Worm (Caenorhabditis elegans) whole organism, young adult: Measurements from ENCODE around the gene col-72.

Experiments used
- ama-1 ChIP-seq, 3 experiments: fragments of 150-350 bp in 1 of 3; sonication (generic microtip) in 2 of 3; optimal IDR thresholded peaks; 2 replicates each; lab custom pipeline; 2014 to 2018; ENCODE audit warnings: missing biosample characterization in 2 of 3, missing genetic modification characterization in 2 of 3, missing genetic modification reagents in 2 of 3
- athp-1 ChIP-seq: sonication (generic microtip); optimal IDR thresholded peaks from 2 replicates; lab custom pipeline; 2017; ENCODE audit warnings: mild to moderate bottlenecking, missing genetic modification characterization, missing compliant biosample characterization
- fkh-3 ChIP-seq: sonication (generic microtip); optimal IDR thresholded peaks from 2 replicates; lab custom pipeline; 2016; ENCODE audit warnings: mild to moderate bottlenecking, missing genetic modification characterization, missing compliant biosample characterization
- snpc-4 ChIP-seq, 5 experiments: fragments of 150-350 bp in 1 of 5; sonication (generic microtip) in 4 of 5; optimal IDR thresholded peaks; 2 replicates each; lab custom pipeline; 2014 to 2018; ENCODE audit warnings: missing genetic modification characterization in 5 of 5, missing biosample characterization in 3 of 5, antibody characterized with exemption in 2 of 5, mild to moderate bottlenecking in 2 of 5, missing compliant biosample characterization in 2 of 5, missing genotype in 2 of 5, moderate library complexity in 2 of 5, missing genetic modification reagents in 1 of 5
- unc-130 ChIP-seq: sonication (generic microtip); optimal IDR thresholded peaks from 2 replicates; lab custom pipeline; 2016; ENCODE audit warnings: missing genetic modification reagents, missing genetic modification characterization, missing compliant biosample characterization
- unc-62 ChIP-seq: fragments of 150-350 bp; optimal IDR thresholded peaks from 2 replicates; lab custom pipeline; 2014; ENCODE audit warnings: missing biosample characterization, missing genetic modification reagents, missing genetic modification characterization

DNA sequence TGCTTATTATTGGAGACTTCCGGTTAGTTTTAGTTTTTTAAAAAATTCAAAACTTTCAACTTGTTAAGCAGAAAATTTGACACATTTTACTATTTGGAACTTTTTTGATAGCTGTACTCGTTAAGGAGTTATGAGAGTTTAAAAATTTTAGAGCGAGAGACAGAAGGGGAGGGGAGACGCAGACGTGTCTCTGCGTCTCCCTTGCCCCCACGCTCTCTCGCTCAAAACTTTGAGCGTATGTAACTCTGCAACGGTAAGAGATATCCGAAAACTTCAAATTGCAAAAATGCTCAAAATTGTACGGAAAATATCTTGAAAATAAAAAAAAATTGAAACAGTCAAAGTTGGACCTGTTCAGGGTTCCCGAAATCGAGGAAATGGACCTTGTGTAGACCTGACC lies 7.8 kb downstream of the col-72 start:
- TF ChIP-seq unc-62 (no peak), fkh-3 (tag; lab: Kevin White, UChicago) (no peak), athp-1 (tag; lab: Kevin White, UChicago) (no peak), ama-1 (optimal IDR thresholded peaks at IDR 0.05; lab: Kevin White, UChicago) (no peak), ama-1 (GFP tag; optimal IDR thresholded peaks at IDR 0.05; lab: Kevin White, UChicago) (no peak), snpc-4 (GFP tag; optimal IDR thresholded peaks at IDR 0.05; lab: Kevin White, UChicago) (no peak), snpc-4 (tag; optimal IDR thresholded peaks at IDR 0.05; lab: Kevin White, UChicago) (no peak), unc-130 (GFP tag; lab: Kevin White, UChicago) (no peak)
